Worm (Caenorhabditis elegans) whole organism, late embryonic: ENCODE measurements around the gene grl-28.
"Not testable (repeated sequence)": the region's sequence is repeated elsewhere in the genome, so short reads cannot be mapped to it uniquely, and the experiment has no call there.

Experiments
- K02D7.2 ChIP-seq: sonication (generic microtip); optimal IDR thresholded peaks from 2 replicates; lab custom pipeline; 2017; ENCODE audit warnings: mild to moderate bottlenecking, missing genetic modification characterization, missing compliant biosample characterization
- ama-1 ChIP-seq: fragments of 150-350 bp; optimal IDR thresholded peaks from 2 replicates; lab custom pipeline; 2014
- mec-3 ChIP-seq: sonication (generic microtip); optimal IDR thresholded peaks from 2 replicates; lab custom pipeline; 2016; ENCODE audit warnings: borderline replicate concordance, missing genetic modification characterization, missing compliant biosample characterization
- pax-1 ChIP-seq: fragments of 150-350 bp; optimal IDR thresholded peaks from 2 replicates; lab custom pipeline; 2014; ENCODE audit warnings: missing biosample characterization, missing genetic modification characterization
- pqm-1 ChIP-seq: sonication (generic microtip); optimal IDR thresholded peaks from 2 replicates; lab custom pipeline; 2016; ENCODE audit warnings: missing genetic modification characterization, missing compliant biosample characterization
- pros-1 ChIP-seq: fragments of 150-350 bp; optimal IDR thresholded peaks from 2 replicates; lab custom pipeline; 2014; ENCODE audit warnings: missing biosample characterization, missing genetic modification reagents, missing genetic modification characterization

ce11 chrV:3558744-3559143, 7.1 kb upstream of the grl-28 start, which contains the start of gene T24A6.1:
- not testable (repeated sequence) for TF ChIP-seq K02D7.2 (tag; lab: Kevin White, UChicago); mec-3 (tag; lab: Kevin White, UChicago); pqm-1 (tag; lab: Kevin White, UChicago); pax-1 (tag; lab: Kevin White, UChicago); pros-1 (tag; lab: Kevin White, UChicago); ama-1 (lab: Kevin White, UChicago)
